Fruit fly (Drosophila melanogaster): ENCODE measurements around the gene ppan.

Gene ppan

DNA sequence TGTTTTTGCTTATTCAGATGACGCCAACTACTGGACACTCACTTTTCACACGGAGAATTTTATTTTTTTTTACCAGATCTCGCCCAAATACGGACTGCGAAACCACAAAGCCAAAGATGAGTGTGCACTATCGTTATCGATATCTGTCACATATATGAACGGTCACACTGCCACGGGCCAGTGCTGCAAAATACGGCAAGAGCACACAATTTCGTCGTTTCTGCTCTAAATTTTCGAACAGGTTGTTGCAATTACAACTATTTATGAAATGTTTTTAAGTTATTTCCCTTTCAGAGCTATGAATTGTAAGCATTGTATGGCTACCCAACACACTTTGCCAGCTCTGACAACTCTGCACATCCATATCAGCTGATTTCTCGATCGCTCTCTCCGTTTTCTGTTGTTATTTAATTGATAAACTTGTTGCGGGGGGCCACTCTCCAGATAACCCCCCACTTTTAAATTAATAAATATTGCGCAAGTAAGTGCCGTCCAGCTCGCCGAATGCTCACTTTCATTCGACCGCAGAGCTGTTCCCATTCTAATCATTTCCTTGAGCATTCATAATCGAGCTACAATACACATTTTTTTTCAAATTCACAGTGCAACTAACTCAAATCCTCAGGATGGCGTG lies 11.4 kb downstream of the ppan start, which contains the start of the genes slmb and CG5793 (continued):
- TF ChIP-seq hb (GFP tag; IDR thresholded peaks at IDR 0.05; ENCODE audit: partially characterized antibody) (no peak), CG2678 (tag; optimal IDR thresholded peaks at IDR 0.05) (no peak), dmrt11E (tag; optimal IDR thresholded peaks at IDR 0.05) (peak; percentile 36), vnd (GFP tag; IDR thresholded peaks at IDR 0.05; ENCODE audit: partially characterized antibody) (0 out of 3 replicates have a peak, but pooled peaks have one; percentile 53), CHES-1-like (GFP tag; optimal IDR thresholded peaks at IDR 0.05) (peak; percentile 74), Lhr (GFP tag; optimal IDR thresholded peaks at IDR 0.05) (peak; percentile 62), prd (optimal IDR thresholded peaks at IDR 0.05) (no peak), prd (GFP tag; IDR thresholded peaks at IDR 0.05) (peak; percentile 52; the same call in 1 of the 3 replicates), usp (GFP tag; optimal IDR thresholded peaks at IDR 0.05) (no peak), psq (GFP tag; optimal IDR thresholded peaks at IDR 0.05) (peak; percentile 15), cg (GFP tag; optimal IDR thresholded peaks at IDR 0.05) (no peak), wdn (GFP tag; IDR thresholded peaks at IDR 0.05) (0 out of 2 replicates have a peak, but pooled peaks have one; percentile 2), CG15514 (GFP tag; optimal IDR thresholded peaks at IDR 0.05) (peak; percentile 68), Med (GFP tag) (peak; percentile 94), sr (GFP tag; IDR thresholded peaks at IDR 0.05) (no peak), CG4282 (GFP tag; optimal IDR thresholded peaks at IDR 0.05) (peak; percentile 31), dm (GFP tag; optimal IDR thresholded peaks at IDR 0.05) (peak; percentile 65), Mes4 (GFP tag; optimal IDR thresholded peaks at IDR 0.05) (peak; percentile 23), CG4424 (GFP tag; optimal IDR thresholded peaks at IDR 0.05) (peak; percentile 56), Blimp-1 (GFP tag; optimal IDR thresholded peaks at IDR 0.05) (no peak), Sin3A (optimal IDR thresholded peaks at IDR 0.05) (peak; percentile 94), sna (GFP tag; IDR thresholded peaks at IDR 0.05; ENCODE audit: partially characterized antibody) (0 out of 2 replicates have a peak, but pooled peaks have one; percentile 45), CG32532 (GFP tag; IDR thresholded peaks at IDR 0.05) (0 out of 2 replicates have a peak, but pooled peaks have one; percentile 47), ase (GFP tag; IDR thresholded peaks at IDR 0.05) (0 out of 3 replicates have a peak, but pooled peaks have one; percentile 21), Sry-δ (GFP tag; optimal IDR thresholded peaks at IDR 0.05) (peak; percentile 86), CG4707 (GFP tag; optimal IDR thresholded peaks at IDR 0.05) (no peak), CG2116 (GFP tag; optimal IDR thresholded peaks at IDR 0.05) (peak; percentile 87), MBD-R2 (GFP tag; IDR thresholded peaks at IDR 0.05) (peak; percentile 80), Dref (GFP tag; IDR thresholded peaks at IDR 0.05) (peak; percentile 77), slou (GFP tag; optimal IDR thresholded peaks at IDR 0.05) (peak; percentile 6), fd64A (GFP tag; optimal IDR thresholded peaks at IDR 0.05) (no peak), CG9727 (GFP tag; optimal IDR thresholded peaks at IDR 0.05) (peak; percentile 49), CG33213 (GFP tag; optimal IDR thresholded peaks at IDR 0.05) (peak; percentile 48), sima (GFP tag; optimal IDR thresholded peaks at IDR 0.05) (peak; percentile 16), Dp (GFP tag; optimal IDR thresholded peaks at IDR 0.05) (peak; percentile 52), CG1603 (tag; optimal IDR thresholded peaks at IDR 0.05) (peak; percentile 82), GATAe (GFP tag; conservative IDR thresholded peaks at IDR 0.05) (peak; percentile 62; the same call in 1 of the 2 replicates), Meics (GFP tag; optimal IDR thresholded peaks at IDR 0.05) (peak; percentile 20), Usf (GFP tag; optimal IDR thresholded peaks at IDR 0.05) (no peak), CrebB (tag; optimal IDR thresholded peaks at IDR 0.05) (no peak), CG10654 (GFP tag; optimal IDR thresholded peaks at IDR 0.05) (peak; percentile 16), Max (GFP tag; optimal IDR thresholded peaks at IDR 0.05) (peak; percentile 15), kni (GFP tag; optimal IDR thresholded peaks at IDR 0.05) (peak; percentile 45), sens-2 (GFP tag; IDR thresholded peaks at IDR 0.05) (no peak), rib (GFP tag; IDR thresholded peaks at IDR 0.05) (no peak; the same call in 1 of the 2 replicates), HLH3B (GFP tag; IDR thresholded peaks at IDR 0.05) (peak; percentile 42), Hsf (GFP tag; optimal IDR thresholded peaks at IDR 0.05) (peak; percentile 35), ken (GFP tag; IDR thresholded peaks at IDR 0.05) (peak; percentile 62; the same call in 1 of the 3 replicates), nau (GFP tag; optimal IDR thresholded peaks at IDR 0.05) (no peak), ftz-f1 (GFP tag; optimal IDR thresholded peaks at IDR 0.05) (no peak)
